Worm (Caenorhabditis elegans) whole organism, midembryonic: Measurements from ENCODE around the gene R05C11.4.

Source experiments
- T22C8.4 ChIP-seq: fragments of 200-800 bp; sonication (Bioruptor generic); IDR thresholded peaks from 2 replicates; pipeline ENCODE4 v1.3.6; 2022; ENCODE audit warnings: missing genetic modification characterization, missing compliant biosample characterization
- cog-1 ChIP-seq: sonication (generic microtip); optimal IDR thresholded peaks from 2 replicates; lab custom pipeline; 2016; ENCODE audit warnings: missing genetic modification characterization, missing compliant biosample characterization
- flt-1 ChIP-seq: fragments of 200-800 bp; sonication (Bioruptor generic); IDR thresholded peaks from 2 replicates; pipeline ENCODE4 v1.3.6; 2022; ENCODE audit warnings: missing genetic modification characterization, missing compliant biosample characterization
- klf-2 ChIP-seq: fragments of 200-800 bp; sonication (Bioruptor generic); conservative IDR thresholded peaks from 2 replicates; pipeline ENCODE4 v1.3.6; 2022; ENCODE audit warnings: missing genetic modification reagents, missing genetic modification characterization, missing compliant biosample characterization
- med-1 ChIP-seq: sonication (generic microtip); optimal IDR thresholded peaks from 2 replicates; lab custom pipeline; 2017; ENCODE audit warnings: missing genetic modification characterization, mild to moderate bottlenecking, missing compliant biosample characterization, antibody characterized with exemption, missing genetic modification reagents; ENCODE audit not compliant: insufficient read depth
- ztf-23 ChIP-seq: fragments of 200-800 bp; sonication (Bioruptor generic); IDR thresholded peaks from 2 replicates; pipeline ENCODE4 v1.3.6; 2022; ENCODE audit warnings: missing genetic modification reagents, missing genetic modification characterization, missing compliant biosample characterization

- TF ChIP-seq flt-1 (GFP tag; lab: Robert Waterston, UW) (no peak), cog-1 (tag; lab: Kevin White, UChicago) (no peak), T22C8.4 (GFP tag; lab: Robert Waterston, UW) (no peak), klf-2 (GFP tag; lab: Robert Waterston, UW) (no peak), med-1 (GFP tag; lab: Kevin White, UChicago) (no peak), ztf-23 (GFP tag; lab: Robert Waterston, UW) (no peak)
Measured at ce11 chrIV:2065895-2066294, 14.6 kb downstream of the R05C11.4 start, which contains the start of gene arrd-26.
